Worm (Caenorhabditis elegans) whole organism, L3 larva: ENCODE measurements around the gene F47G9.6.

Experiments
- lin-15B ChIP-seq: fragments of 150-350 bp; optimal IDR thresholded peaks from 2 replicates; lab custom pipeline; 2014; ENCODE audit warnings: missing biosample characterization, missing genetic modification characterization
- nhr-76 ChIP-seq: fragments of 150-350 bp; sonication (generic microtip); optimal IDR thresholded peaks from 5 replicates; lab custom pipeline; 2014; ENCODE audit warnings: missing biosample characterization, missing genetic modification characterization
- nhr-77 ChIP-seq: fragments of 150-350 bp; optimal IDR thresholded peaks from 2 replicates; lab custom pipeline; 2014; ENCODE audit warnings: missing biosample characterization, missing genetic modification characterization
- unc-39 ChIP-seq: sonication (generic microtip); optimal IDR thresholded peaks from 4 replicates; lab custom pipeline; 2017; ENCODE audit warnings: missing biosample characterization, missing genetic modification characterization

DNA sequence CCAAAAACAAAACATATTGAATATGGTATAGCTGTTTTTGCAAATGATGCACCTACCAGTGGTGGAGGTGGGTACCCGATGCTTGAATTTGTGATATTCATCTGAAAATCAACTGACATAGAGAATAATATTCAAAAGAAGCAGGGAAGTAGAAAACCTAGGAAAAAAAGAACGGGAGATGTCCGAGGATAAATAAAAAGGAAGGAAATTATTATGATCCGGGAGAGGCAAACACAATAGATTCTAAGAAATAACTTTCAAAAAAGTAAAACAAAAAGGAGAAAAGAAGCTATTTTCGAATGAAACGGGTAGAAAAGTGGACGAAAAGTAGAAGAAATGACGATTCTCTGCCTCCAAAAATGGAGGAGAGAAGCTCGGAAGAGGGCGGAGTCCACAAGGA is 23.7 kb downstream of the F47G9.6 start, which contains the start of gene npr-25:
- TF ChIP-seq lin-15B (tag; lab: Kevin White, UChicago), result no peak
- TF ChIP-seq unc-39, result no peak
- TF ChIP-seq nhr-77 (tag; lab: Kevin White, UChicago), result no peak
- no peak for TF ChIP-seq nhr-76 (tag; lab: Kevin White, UChicago)
